Fruit fly (Drosophila melanogaster) whole organism, pupa: ENCODE measurements around the gene AOX2.

Source experiments
- CG10348 ChIP-seq: fragments of 200-800 bp; sonication (Bioruptor generic); IDR thresholded peaks from 2 replicates; pipeline ENCODE4 v1.3.6; 2022; ENCODE audit warnings: missing biosample characterization, missing genetic modification characterization
- CG12605 ChIP-seq: fragments of 200-800 bp; sonication (Bioruptor generic); IDR thresholded peaks from 2 replicates; pipeline ENCODE4 v1.3.6; 2022; ENCODE audit warnings: missing biosample characterization, missing genetic modification characterization
- CG13204 ChIP-seq: fragments of 200-800 bp; sonication (Bioruptor generic); optimal IDR thresholded peaks from 2 replicates; lab custom pipeline; 2018; ENCODE audit warnings: missing biosample characterization, mild to moderate bottlenecking, missing genetic modification characterization, moderate library complexity
- CG14655 ChIP-seq: fragments of 200-800 bp; sonication (Bioruptor generic); optimal IDR thresholded peaks from 3 replicates; lab custom pipeline; 2017; ENCODE audit warnings: mild to moderate bottlenecking, missing biosample characterization, missing genetic modification reagents, missing genetic modification characterization
- CG15710 ChIP-seq: fragments of 200-800 bp; sonication (Bioruptor generic); optimal IDR thresholded peaks from 2 replicates; lab custom pipeline; 2018; ENCODE audit warnings: missing biosample characterization, mild to moderate bottlenecking, missing genetic modification characterization, moderate library complexity
- CG17806 ChIP-seq: fragments of 200-800 bp; sonication (Bioruptor generic); optimal IDR thresholded peaks from 2 replicates; lab custom pipeline; 2018; ENCODE audit warnings: missing biosample characterization, mild to moderate bottlenecking, missing genetic modification characterization, moderate library complexity
- CG32121 ChIP-seq: fragments of 200-800 bp; sonication (Bioruptor generic); IDR thresholded peaks from 2 replicates; pipeline ENCODE4 v1.3.6; 2022; ENCODE audit warnings: missing biosample characterization, missing genetic modification characterization
- CG34367 ChIP-seq: fragments of 200-800 bp; sonication (Bioruptor generic); optimal IDR thresholded peaks from 2 replicates; lab custom pipeline; 2018; ENCODE audit warnings: missing biosample characterization, mild to moderate bottlenecking, missing genetic modification characterization
- CG4496 ChIP-seq: fragments of 200-800 bp; sonication (Bioruptor generic); IDR thresholded peaks from 3 replicates; pipeline ENCODE4 v1.3.6; 2022; ENCODE audit warnings: missing biosample characterization, missing genetic modification characterization
- CG8159 ChIP-seq: fragments of 200-800 bp; sonication (Bioruptor generic); optimal IDR thresholded peaks from 3 replicates; lab custom pipeline; 2018; ENCODE audit warnings: missing biosample characterization, mild to moderate bottlenecking, missing genetic modification characterization, moderate library complexity
- CG8301 ChIP-seq: fragments of 200-800 bp; sonication (Bioruptor generic); optimal IDR thresholded peaks from 2 replicates; lab custom pipeline; 2018; ENCODE audit warnings: missing biosample characterization, mild to moderate bottlenecking, missing genetic modification characterization
- CG9948 ChIP-seq: fragments of 200-800 bp; sonication (Bioruptor generic); optimal IDR thresholded peaks from 2 replicates; lab custom pipeline; 2018; ENCODE audit warnings: missing biosample characterization, mild to moderate bottlenecking, missing genetic modification characterization, moderate library complexity
- D1 ChIP-seq: fragments of 200-800 bp; sonication (Bioruptor generic); optimal IDR thresholded peaks from 2 replicates; lab custom pipeline; 2018; ENCODE audit warnings: missing biosample characterization, mild to moderate bottlenecking, missing genetic modification characterization, moderate library complexity
- EcR ChIP-seq: fragments of 200-800 bp; sonication (Bioruptor generic); optimal IDR thresholded peaks from 3 replicates; lab custom pipeline; 2019; ENCODE audit warnings: missing biosample characterization, missing genetic modification characterization, mild to moderate bottlenecking, moderate library complexity, missing genetic modification reagents
- Ets98B ChIP-seq: fragments of 200-800 bp; sonication (Bioruptor generic); IDR thresholded peaks from 2 replicates; pipeline ENCODE4 v1.3.6; 2022; ENCODE audit warnings: missing biosample characterization, missing genetic modification characterization
- Pif1A ChIP-seq: fragments of 200-800 bp; sonication (Bioruptor generic); optimal IDR thresholded peaks from 3 replicates; lab custom pipeline; 2016; ENCODE audit warnings: missing biosample characterization, missing genetic modification characterization
- Pif1B ChIP-seq: fragments of 200-800 bp; sonication (Bioruptor generic); optimal IDR thresholded peaks from 3 replicates; lab custom pipeline; 2016; ENCODE audit warnings: missing biosample characterization, missing genetic modification characterization
- Snoo ChIP-seq: fragments of 200-800 bp; sonication (Bioruptor generic); optimal IDR thresholded peaks from 3 replicates; lab custom pipeline; 2017; ENCODE audit warnings: missing biosample characterization, mild to moderate bottlenecking, missing genetic modification characterization, inconsistent platforms
- fd96Ca ChIP-seq: fragments of 200-800 bp; sonication (Bioruptor generic); IDR thresholded peaks from 3 replicates; pipeline ENCODE4 v1.3.6; 2022; ENCODE audit warnings: missing biosample characterization, missing genetic modification characterization
- gl ChIP-seq: fragments of 200-800 bp; sonication (Bioruptor generic); optimal IDR thresholded peaks from 2 replicates; lab custom pipeline; 2018; ENCODE audit warnings: missing biosample characterization, mild to moderate bottlenecking, missing genetic modification characterization
- rn ChIP-seq: fragments of 200-800 bp; sonication (Bioruptor generic); IDR thresholded peaks from 2 replicates; pipeline ENCODE4 v1.3.6; 2022; ENCODE audit warnings: missing biosample characterization, missing genetic modification characterization

AOX2 gene

DNA sequence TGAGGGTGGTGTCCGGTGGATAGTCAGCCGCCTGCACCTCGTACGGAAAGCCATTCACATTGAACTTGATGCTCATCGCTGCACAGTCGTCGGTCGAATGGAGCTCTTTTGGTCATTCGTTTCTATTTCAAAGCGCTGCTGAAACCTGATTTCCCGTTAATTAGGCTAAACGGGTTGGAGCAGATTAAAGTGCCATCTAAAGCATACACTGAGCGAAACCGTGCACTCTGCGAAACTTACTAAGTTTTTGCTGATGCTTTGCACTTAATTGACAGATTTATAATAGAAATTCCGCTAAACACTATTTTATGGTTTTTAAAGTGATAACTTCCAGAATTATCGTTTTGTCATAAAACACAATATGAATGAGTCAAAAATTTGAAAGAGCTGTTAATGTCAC is at the start of gene AOX2:
AOX2 (minus strand) TSS at position 101 of the 400 bp plus-strand sequence.
- TF ChIP-seq EcR (no peak), Pif1A (GFP tag; lab: Kevin White, UChicago) (no peak), CG13204 (GFP tag; lab: Kevin White, UChicago) (no peak), CG8301 (tag; lab: Kevin White, UChicago) (no peak), D1 (tag; lab: Kevin White, UChicago) (no peak), Ets98B (no peak), CG32121 (GFP tag; lab: Robert Waterston, UW) (no peak), CG17806 (tag; lab: Kevin White, UChicago) (no peak), CG15710 (tag; lab: Kevin White, UChicago) (no peak), CG14655 (GFP tag; lab: Kevin White, UChicago) (no peak)

DNA sequence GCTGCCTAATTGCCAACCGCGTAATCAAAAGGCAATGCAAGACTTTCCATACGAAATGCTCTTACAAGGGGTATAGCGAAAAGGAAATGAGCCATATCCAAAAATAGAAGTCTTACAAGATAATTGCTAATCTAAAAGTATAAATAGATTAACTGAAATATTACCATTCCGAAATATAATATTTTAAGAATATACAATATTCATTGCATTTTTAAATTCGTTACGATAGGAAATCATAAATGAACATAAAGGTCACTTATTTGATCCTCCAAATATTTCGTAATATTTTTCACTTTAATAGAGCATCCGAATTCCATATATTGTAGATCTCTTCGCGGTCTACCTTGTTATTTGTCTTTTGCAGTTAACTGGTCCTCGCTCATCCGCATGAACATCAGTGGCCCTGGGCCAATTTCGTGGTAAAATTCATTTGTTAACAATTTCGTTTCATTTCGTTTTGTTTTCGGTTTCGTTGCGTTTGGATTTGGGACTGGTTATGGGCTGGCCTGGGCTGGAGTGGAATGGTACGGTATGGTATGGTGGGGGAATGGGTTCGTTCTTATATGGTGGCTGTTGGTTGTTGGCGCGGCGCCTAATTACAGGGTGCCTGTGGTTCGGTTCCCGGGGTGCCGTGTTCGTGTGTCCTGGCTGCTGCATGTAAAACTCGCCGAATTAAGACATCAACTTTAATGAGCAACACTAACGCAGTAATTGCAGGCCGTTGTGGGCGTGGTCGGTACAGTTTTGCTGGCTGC is 46.5 kb upstream of the AOX2 start:
- TF ChIP-seq CG14655 (GFP tag; lab: Kevin White, UChicago) (peak; percentile 17), CG32121 (GFP tag; lab: Robert Waterston, UW) (no peak), CG8301 (tag; lab: Kevin White, UChicago) (no peak), CG15710 (tag; lab: Kevin White, UChicago) (peak; percentile 19), CG13204 (GFP tag; lab: Kevin White, UChicago) (no peak), CG17806 (tag; lab: Kevin White, UChicago) (no peak), CG9948 (tag; lab: Kevin White, UChicago) (peak; percentile 42), fd96Ca (no peak), CG10348 (GFP tag; lab: Robert Waterston, UW) (no peak), EcR (no peak), CG8159 (tag; lab: Kevin White, UChicago) (peak; percentile 27), Pif1B (GFP tag; lab: Kevin White, UChicago) (peak; percentile 15), CG34367 (peak; percentile 1), D1 (tag; lab: Kevin White, UChicago) (peak; percentile 4), Pif1A (GFP tag; lab: Kevin White, UChicago) (no peak), Ets98B (no peak), Snoo (tag; lab: Kevin White, UChicago) (peak; percentile 78), CG4496 (GFP tag; lab: Robert Waterston, UW) (no peak), gl (tag; lab: Kevin White, UChicago) (no peak), rn (GFP tag; lab: Robert Waterston, UW) (no peak), CG12605 (GFP tag; lab: Robert Waterston, UW) (no peak)

DNA sequence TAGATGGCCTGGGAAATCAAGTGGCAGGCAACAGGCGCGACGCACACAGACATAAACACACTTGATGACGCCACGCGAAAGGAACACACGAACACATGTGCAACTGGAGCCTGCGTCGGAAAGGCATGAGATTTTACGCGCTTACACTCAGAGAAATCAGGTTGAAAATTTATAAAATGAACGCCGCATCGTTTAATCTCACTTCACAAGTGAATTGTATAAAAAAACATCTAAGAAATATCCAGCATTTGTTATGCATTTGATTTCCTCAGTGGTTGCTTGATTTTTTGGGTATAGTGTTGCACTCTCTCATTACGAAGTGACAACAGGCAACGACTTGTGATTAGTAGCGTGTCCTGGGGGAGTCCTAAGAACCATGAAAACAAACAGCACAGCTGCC is 45.3 kb upstream of the AOX2 start:
- no peak for TF ChIP-seq Ets98B
- TF ChIP-seq Pif1A (GFP tag; lab: Kevin White, UChicago) = no peak
- no peak for TF ChIP-seq fd96Ca
- no peak for TF ChIP-seq Snoo (tag; lab: Kevin White, UChicago)
- no peak for TF ChIP-seq gl (tag; lab: Kevin White, UChicago)
- TF ChIP-seq CG17806 (tag; lab: Kevin White, UChicago) = no peak
- TF ChIP-seq CG4496 (GFP tag; lab: Robert Waterston, UW) = no peak
- no peak for TF ChIP-seq CG13204 (GFP tag; lab: Kevin White, UChicago)
- no peak for TF ChIP-seq CG34367
- TF ChIP-seq CG32121 (GFP tag; lab: Robert Waterston, UW) = no peak
- no peak for TF ChIP-seq CG8159 (tag; lab: Kevin White, UChicago)
- TF ChIP-seq rn (GFP tag; lab: Robert Waterston, UW) = no peak
- no peak for TF ChIP-seq CG8301 (tag; lab: Kevin White, UChicago)
- TF ChIP-seq EcR = no peak
- no peak for TF ChIP-seq CG14655 (GFP tag; lab: Kevin White, UChicago)
- TF ChIP-seq CG12605 (GFP tag; lab: Robert Waterston, UW) = no peak
- no peak for TF ChIP-seq Pif1B (GFP tag; lab: Kevin White, UChicago)
- no peak for TF ChIP-seq CG9948 (tag; lab: Kevin White, UChicago)
- TF ChIP-seq D1 (tag; lab: Kevin White, UChicago) = no peak
- no peak for TF ChIP-seq CG15710 (tag; lab: Kevin White, UChicago)
- TF ChIP-seq, all 21 proteins: peak for 0

DNA sequence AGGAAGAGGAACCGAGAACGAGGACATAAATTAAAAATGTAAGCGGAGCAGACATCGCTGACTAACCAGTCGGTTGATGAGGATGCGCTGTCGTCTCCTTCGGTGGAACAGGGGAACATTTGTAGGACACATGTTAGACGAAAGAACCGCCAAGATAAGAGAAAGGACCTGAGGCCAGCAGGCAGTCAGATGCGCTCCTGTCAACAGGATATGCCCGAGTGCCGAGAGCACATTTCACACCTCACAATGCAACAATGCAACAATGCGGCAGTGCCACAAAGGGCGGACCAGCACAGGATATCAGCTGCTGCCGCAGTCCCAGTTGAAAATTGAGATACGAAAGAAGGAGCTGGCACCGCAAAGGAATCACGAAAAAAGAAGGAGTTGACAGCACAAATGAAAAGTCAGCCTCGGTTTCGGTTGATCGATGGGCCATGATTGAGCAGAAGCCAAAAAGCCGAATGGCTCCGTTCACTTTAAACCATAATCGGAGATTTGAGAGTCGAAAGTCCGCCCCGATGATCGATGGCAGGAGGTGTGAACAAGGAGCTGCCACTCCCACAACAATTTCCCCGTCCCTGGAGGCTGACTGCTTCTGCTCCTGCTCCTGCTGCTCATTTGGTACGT is 42.4 kb upstream of the AOX2 start:
- TF ChIP-seq rn (GFP tag; lab: Robert Waterston, UW) (no peak), CG13204 (GFP tag; lab: Kevin White, UChicago) (no peak), Pif1A (GFP tag; lab: Kevin White, UChicago) (no peak), gl (tag; lab: Kevin White, UChicago) (no peak), D1 (tag; lab: Kevin White, UChicago) (no peak), CG4496 (GFP tag; lab: Robert Waterston, UW) (no peak), CG15710 (tag; lab: Kevin White, UChicago) (no peak), CG12605 (GFP tag; lab: Robert Waterston, UW) (no peak), Pif1B (GFP tag; lab: Kevin White, UChicago) (no peak)

DNA sequence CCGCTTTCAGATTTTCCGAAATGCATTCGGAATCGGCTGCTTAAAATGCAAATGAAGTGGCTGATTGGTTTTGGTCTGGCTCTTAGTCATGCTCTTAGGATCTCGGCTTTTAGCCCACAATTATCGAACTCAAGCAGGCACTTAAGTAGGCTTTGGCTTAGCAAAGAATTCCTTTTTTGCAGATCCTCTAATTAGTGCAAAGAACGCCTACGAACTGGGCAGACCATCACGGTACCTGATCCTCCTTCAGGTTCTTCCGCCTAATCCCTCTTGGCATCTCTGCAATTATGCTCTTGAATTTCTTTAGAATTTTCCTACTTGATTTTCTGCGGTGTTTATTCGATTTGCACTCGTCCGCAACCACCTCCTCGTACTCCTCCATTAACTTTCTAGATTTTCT is 41.2 kb upstream of the AOX2 start:
- TF ChIP-seq CG9948 (tag; lab: Kevin White, UChicago) (no peak), CG14655 (GFP tag; lab: Kevin White, UChicago) (no peak), CG34367 (no peak), CG13204 (GFP tag; lab: Kevin White, UChicago) (no peak), fd96Ca (no peak), CG4496 (GFP tag; lab: Robert Waterston, UW) (no peak), D1 (tag; lab: Kevin White, UChicago) (no peak), CG8301 (tag; lab: Kevin White, UChicago) (no peak), CG32121 (GFP tag; lab: Robert Waterston, UW) (no peak), CG15710 (tag; lab: Kevin White, UChicago) (no peak)
